Fruit fly (Drosophila melanogaster) whole organism, prepupa: Measurements from ENCODE around the gene CG17105.
A peak's percentile ranks its signal among the peaks of the same experiment; 100 is the strongest.

ENCODE experiments used
- Blimp-1 ChIP-seq: fragments of 200-800 bp; sonication (Bioruptor generic); optimal IDR thresholded peaks from 3 replicates; lab custom pipeline; 2017; ENCODE audit warnings: missing biosample characterization, missing genetic modification characterization, mild to moderate bottlenecking, moderate library complexity, missing genetic modification reagents
- CG11294 ChIP-seq: fragments of 200-800 bp; sonication (Bioruptor generic); IDR thresholded peaks from 2 replicates; pipeline ENCODE4 v1.3.6; 2022; ENCODE audit warnings: missing biosample characterization, missing genetic modification characterization
- CG11902 ChIP-seq: fragments of 200-800 bp; sonication (Bioruptor generic); optimal IDR thresholded peaks from 3 replicates; lab custom pipeline; 2016; ENCODE audit warnings: missing biosample characterization, missing genetic modification characterization
- CG15336 ChIP-seq: fragments of 200-800 bp; sonication (Bioruptor generic); IDR thresholded peaks from 2 replicates; pipeline ENCODE4 v1.3.6; 2022; ENCODE audit warnings: missing biosample characterization, missing genetic modification characterization
- CG16779 ChIP-seq: fragments of 200-800 bp; sonication (Bioruptor generic); optimal IDR thresholded peaks from 3 replicates; lab custom pipeline; 2017; ENCODE audit warnings: missing biosample characterization, mild to moderate bottlenecking, missing genetic modification characterization
- CG3032 ChIP-seq: fragments of 200-800 bp; optimal IDR thresholded peaks from 2 replicates; lab custom pipeline; 2019; ENCODE audit warnings: missing biosample characterization, mild to moderate bottlenecking, missing genetic modification characterization, moderate library complexity
- CG31627 ChIP-seq: fragments of 200-800 bp; sonication (Bioruptor generic); optimal IDR thresholded peaks from 3 replicates; lab custom pipeline; 2016; ENCODE audit warnings: missing biosample characterization, missing genetic modification characterization
- CG32006 ChIP-seq: fragments of 200-800 bp; sonication (Bioruptor generic); optimal IDR thresholded peaks from 3 replicates; lab custom pipeline; 2017; ENCODE audit warnings: missing biosample characterization, mild to moderate bottlenecking, missing genetic modification characterization
- CG6163 ChIP-seq: fragments of 200-800 bp; sonication (Bioruptor generic); IDR thresholded peaks from 3 replicates; pipeline ENCODE4 v1.3.6; 2022; ENCODE audit warnings: missing biosample characterization, missing genetic modification characterization
- CG6792 ChIP-seq: fragments of 200-800 bp; sonication (Bioruptor generic); optimal IDR thresholded peaks from 3 replicates; lab custom pipeline; 2016; ENCODE audit warnings: missing biosample characterization, missing genetic modification characterization
- CG8319 ChIP-seq: fragments of 200-800 bp; sonication (Bioruptor generic); optimal IDR thresholded peaks from 3 replicates; lab custom pipeline; 2016; ENCODE audit warnings: missing biosample characterization, missing genetic modification characterization
- CG8632 ChIP-seq: fragments of 200-800 bp; sonication (Bioruptor generic); optimal IDR thresholded peaks from 3 replicates; lab custom pipeline; 2016; ENCODE audit warnings: missing biosample characterization, missing genetic modification characterization
- CG9139 ChIP-seq: fragments of 200-800 bp; sonication (Bioruptor generic); optimal IDR thresholded peaks from 3 replicates; lab custom pipeline; 2017; ENCODE audit warnings: missing biosample characterization, mild to moderate bottlenecking, missing genetic modification characterization
- Ets21C ChIP-seq: fragments of 200-800 bp; sonication (Bioruptor generic); optimal IDR thresholded peaks from 3 replicates; lab custom pipeline; 2016; ENCODE audit warnings: missing biosample characterization, missing genetic modification characterization
- Ets96B ChIP-seq: fragments of 200-800 bp; optimal IDR thresholded peaks from 2 replicates; lab custom pipeline; 2019; ENCODE audit warnings: missing biosample characterization, mild to moderate bottlenecking, missing genetic modification characterization, moderate library complexity
- Gug ChIP-seq: fragments of 200-800 bp; sonication (Bioruptor generic); IDR thresholded peaks from 2 replicates; pipeline ENCODE4 v1.3.6; 2022; ENCODE audit warnings: missing biosample characterization, missing genetic modification characterization
- Hr39 ChIP-seq: fragments of 200-800 bp; sonication (Bioruptor generic); optimal IDR thresholded peaks from 2 replicates; lab custom pipeline; 2016; ENCODE audit warnings: missing biosample characterization, missing genetic modification characterization
- Hr4 ChIP-seq: fragments of 200-800 bp; sonication (Bioruptor generic); optimal IDR thresholded peaks from 3 replicates; lab custom pipeline; 2016; ENCODE audit warnings: missing biosample characterization, missing genetic modification characterization
- Lpt ChIP-seq: fragments of 200-800 bp; sonication (Bioruptor generic); optimal IDR thresholded peaks from 3 replicates; lab custom pipeline; 2016; ENCODE audit warnings: missing biosample characterization, missing genetic modification characterization
- Met ChIP-seq: fragments of 200-800 bp; sonication (Bioruptor generic); optimal IDR thresholded peaks from 3 replicates; lab custom pipeline; 2016; ENCODE audit warnings: missing biosample characterization, missing genetic modification characterization
- OdsH ChIP-seq: fragments of 200-800 bp; sonication (Bioruptor generic); optimal IDR thresholded peaks from 3 replicates; lab custom pipeline; 2016; ENCODE audit warnings: missing biosample characterization, missing genetic modification characterization
- Smox ChIP-seq: fragments of 200-800 bp; sonication (Bioruptor generic); optimal IDR thresholded peaks from 3 replicates; lab custom pipeline; 2016; ENCODE audit warnings: missing biosample characterization, missing genetic modification characterization
- Sox102F ChIP-seq: fragments of 200-800 bp; sonication (Bioruptor generic); optimal IDR thresholded peaks from 2 replicates; lab custom pipeline; 2016; ENCODE audit warnings: missing biosample characterization, mild to moderate bottlenecking, missing genetic modification characterization
- Sox15 ChIP-seq: fragments of 200-800 bp; sonication (Bioruptor generic); optimal IDR thresholded peaks from 3 replicates; lab custom pipeline; 2016; ENCODE audit warnings: missing biosample characterization, missing genetic modification characterization
- achi ChIP-seq: fragments of 200-800 bp; sonication (Bioruptor generic); optimal IDR thresholded peaks from 3 replicates; lab custom pipeline; 2016; ENCODE audit warnings: missing biosample characterization, missing genetic modification characterization
- acj6 ChIP-seq: fragments of 200-800 bp; sonication (Bioruptor generic); optimal IDR thresholded peaks from 3 replicates; lab custom pipeline; 2016; ENCODE audit warnings: missing biosample characterization, missing genetic modification characterization
- dac ChIP-seq: fragments of 200-800 bp; sonication (Bioruptor generic); optimal IDR thresholded peaks from 2 replicates; lab custom pipeline; 2017; ENCODE audit warnings: missing biosample characterization, mild to moderate bottlenecking, missing genetic modification characterization
- eg ChIP-seq: fragments of 200-800 bp; sonication (Bioruptor generic); IDR thresholded peaks from 3 replicates; pipeline ENCODE4 v1.3.6; 2022; ENCODE audit warnings: missing biosample characterization, missing genetic modification characterization
- esn ChIP-seq: fragments of 200-800 bp; sonication (Bioruptor generic); optimal IDR thresholded peaks from 2 replicates; lab custom pipeline; 2016; ENCODE audit warnings: missing biosample characterization, mild to moderate bottlenecking, missing genetic modification characterization, moderate library complexity
- fd59A ChIP-seq: fragments of 200-800 bp; sonication (Bioruptor generic); optimal IDR thresholded peaks from 2 replicates; lab custom pipeline; 2017; ENCODE audit warnings: missing biosample characterization, mild to moderate bottlenecking, missing genetic modification characterization, missing genetic modification reagents
- fd85E ChIP-seq: fragments of 200-800 bp; sonication (Bioruptor generic); optimal IDR thresholded peaks from 3 replicates; lab custom pipeline; 2016; ENCODE audit warnings: missing biosample characterization, missing genetic modification characterization
- fkh ChIP-seq: fragments of 200-800 bp; sonication (Bioruptor generic); optimal IDR thresholded peaks from 3 replicates; lab custom pipeline; 2017; ENCODE audit warnings: missing biosample characterization, mild to moderate bottlenecking, missing genetic modification characterization, moderate library complexity
- lz ChIP-seq: fragments of 200-800 bp; sonication (Bioruptor generic); optimal IDR thresholded peaks from 3 replicates; lab custom pipeline; 2016; ENCODE audit warnings: missing biosample characterization, missing genetic modification characterization
- net ChIP-seq: fragments of 200-800 bp; sonication (Bioruptor generic); optimal IDR thresholded peaks from 3 replicates; lab custom pipeline; 2016; ENCODE audit warnings: missing biosample characterization, missing genetic modification characterization
- pdm3 ChIP-seq: fragments of 200-800 bp; sonication (Bioruptor generic); optimal IDR thresholded peaks from 3 replicates; lab custom pipeline; 2016; ENCODE audit warnings: missing biosample characterization, missing genetic modification characterization
- salr ChIP-seq, 2 experiments: fragments of 200-800 bp; sonication (Bioruptor generic); optimal IDR thresholded peaks; 3 replicates each; lab custom pipeline; 2016 to 2018; ENCODE audit warnings: missing biosample characterization in 2 of 2, missing genetic modification characterization in 2 of 2, mild to moderate bottlenecking in 1 of 2
- ss ChIP-seq, 2 experiments: fragments of 200-800 bp; sonication (Bioruptor generic); optimal IDR thresholded peaks; 2 replicates in 1 of 2; 3 replicates in 1 of 2; lab custom pipeline; 2017 to 2018; ENCODE audit warnings: mild to moderate bottlenecking in 2 of 2, missing biosample characterization in 2 of 2, missing genetic modification characterization in 2 of 2, moderate library complexity in 1 of 2
- svp ChIP-seq: fragments of 200-800 bp; sonication (Bioruptor generic); peaks from one replicate; lab custom pipeline; 2016; ENCODE audit warnings: missing biosample characterization, missing genetic modification characterization
- topi ChIP-seq: fragments of 200-800 bp; sonication (Bioruptor generic); optimal IDR thresholded peaks from 3 replicates; lab custom pipeline; 2016; ENCODE audit warnings: missing biosample characterization, missing genetic modification characterization
- vri ChIP-seq: fragments of 200-800 bp; sonication (Bioruptor generic); optimal IDR thresholded peaks from 3 replicates; lab custom pipeline; 2016; ENCODE audit warnings: missing biosample characterization, mild to moderate bottlenecking, missing genetic modification characterization

Gene CG17105

dm6 chr2L:10646726-10647125, 34.1 kb upstream of the CG17105 start:
- TF ChIP-seq svp (GFP tag; lab: Kevin White, UChicago) (peak; percentile 33), CG9139 (no peak)

dm6 chr2L:10647720-10648349, 33.0 kb upstream of the CG17105 start:
- TF ChIP-seq svp (GFP tag; lab: Kevin White, UChicago): no peak

- no peak for TF ChIP-seq dac (GFP tag; lab: Kevin White, UChicago)
- TF ChIP-seq Gug: no peak
- no peak for TF ChIP-seq CG8632 (GFP tag; lab: Kevin White, UChicago)
- no peak for TF ChIP-seq Smox (GFP tag; lab: Kevin White, UChicago)
Observed at dm6 chr2L:10651313-10651712, 29.5 kb upstream of the CG17105 start, which contains the start of gene dbf. Gene dbf, plus strand, starts transcription at chr2L:10651613.

dm6 chr2L:10654520-10654919, 26.3 kb upstream of the CG17105 start:
- TF ChIP-seq eg (GFP tag; lab: Robert Waterston, UW): no peak
- no peak for TF ChIP-seq CG15336 (GFP tag; lab: Robert Waterston, UW)
- no peak for TF ChIP-seq CG6792 (GFP tag; lab: Kevin White, UChicago)
- no peak for TF ChIP-seq topi (GFP tag; lab: Kevin White, UChicago)
- no peak for TF ChIP-seq CG6163
- no peak for TF ChIP-seq Blimp-1
- no peak for TF ChIP-seq fd85E (GFP tag; lab: Kevin White, UChicago)
- no peak for TF ChIP-seq lz (GFP tag; lab: Kevin White, UChicago)
- TF ChIP-seq Sox102F (GFP tag; lab: Kevin White, UChicago): no peak
- no peak for TF ChIP-seq fd59A (GFP tag; lab: Kevin White, UChicago)
- TF ChIP-seq esn (GFP tag; lab: Kevin White, UChicago): no peak

- no peak for TF ChIP-seq CG11902
- no peak for TF ChIP-seq CG32006 (GFP tag; lab: Kevin White, UChicago)
- no peak for TF ChIP-seq CG8319 (GFP tag; lab: Kevin White, UChicago)
- TF ChIP-seq OdsH: no peak
- no peak for TF ChIP-seq achi
- no peak for TF ChIP-seq ss (GFP tag; optimal IDR thresholded peaks at IDR 0.05; lab: Kevin White, UChicago)
- no peak for TF ChIP-seq pdm3
Observed at dm6 chr2L:10657981-10658380, 22.8 kb upstream of the CG17105 start, which contains the start of gene CG45690. Gene CG45690, plus strand, starts transcription at chr2L:10658281.

- TF ChIP-seq dac (GFP tag; lab: Kevin White, UChicago) (peak; percentile 63), net (GFP tag; lab: Kevin White, UChicago) (peak; percentile 76), Hr4 (GFP tag; lab: Kevin White, UChicago) (peak; percentile 82), svp (GFP tag; lab: Kevin White, UChicago) (peak; percentile 40), acj6 (GFP tag; lab: Kevin White, UChicago) (peak; percentile 69), Met (GFP tag; lab: Kevin White, UChicago) (peak; percentile 8), Sox15 (no peak), achi (peak; percentile 80), fkh (peak; percentile 28), CG3032 (tag; lab: Kevin White, UChicago) (peak; percentile 73), vri (GFP tag; lab: Kevin White, UChicago) (no peak), Ets96B (tag; lab: Kevin White, UChicago) (peak; percentile 76), Lpt (GFP tag; lab: Kevin White, UChicago) (peak; percentile 89), CG16779 (tag; lab: Kevin White, UChicago) (peak; percentile 17), CG6163 (peak; percentile 70), Hr39 (GFP tag; lab: Kevin White, UChicago) (no peak), CG11294 (GFP tag; lab: Robert Waterston, UW) (peak; percentile 70), CG31627 (GFP tag; lab: Kevin White, UChicago) (no peak), salr (GFP tag; optimal IDR thresholded peaks at IDR 0.05; lab: Kevin White, UChicago) (peak in 1 of 2 experiments; percentile 89), lz (GFP tag; lab: Kevin White, UChicago) (no peak), Blimp-1 (peak; percentile 29), Ets21C (GFP tag; lab: Kevin White, UChicago) (no peak), CG32006 (GFP tag; lab: Kevin White, UChicago) (peak; percentile 94), CG9139 (no peak)
Observed at dm6 chr2L:10661490-10662240, 19.2 kb upstream of the CG17105 start, which contains the start of gene CG31871. Gene CG31871, plus strand, starts transcription at chr2L:10662081.
